Worm (Caenorhabditis elegans): ENCODE results near the gene nape-2.
A peak's percentile ranks its signal among the peaks of the same experiment; 100 is the strongest.

Gene nape-2

DNA sequence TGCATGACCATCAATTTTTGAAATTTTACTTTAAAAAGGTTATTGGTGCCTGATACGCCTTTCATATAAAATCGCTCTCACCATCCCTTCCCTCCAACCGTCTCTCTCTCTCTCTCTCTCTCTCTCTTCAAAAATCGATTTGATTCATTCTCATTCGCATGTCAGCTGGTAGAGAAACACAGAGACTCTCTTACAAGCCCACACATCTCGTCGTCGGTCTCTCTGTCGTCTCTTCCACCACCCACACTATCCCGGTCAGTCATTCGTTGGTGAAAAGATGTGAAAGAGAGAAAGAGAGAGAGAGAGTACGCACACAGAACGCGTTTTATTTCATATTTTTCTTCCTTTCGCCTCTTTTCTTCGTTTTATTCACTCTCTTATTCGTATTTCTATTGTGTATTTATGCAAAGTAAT, 3.7 kb upstream of the nape-2 start (continued):
- TF ChIP-seq ztf-11 (tag; optimal IDR thresholded peaks at IDR 0.05), result peak in 1 of 2 experiments; percentile 27
- TF ChIP-seq egl-13 (tag; optimal IDR thresholded peaks at IDR 0.05), result peak; percentile 52
- TF ChIP-seq nhr-77 (tag; optimal IDR thresholded peaks at IDR 0.05), result peak; percentile 80
- TF ChIP-seq skn-1 (tag; optimal IDR thresholded peaks at IDR 0.05), result peak; percentile 77
- no peak for TF ChIP-seq lin-15B (tag; optimal IDR thresholded peaks at IDR 0.05)
- TF ChIP-seq jun-1 (tag; optimal IDR thresholded peaks at IDR 0.05), result peak; percentile 83
- peak; percentile 80 for TF ChIP-seq nhr-237 (tag; optimal IDR thresholded peaks at IDR 0.05)
- peak; percentile 80 to 91 for TF ChIP-seq lsy-2 (tag; optimal IDR thresholded peaks at IDR 0.05)
- TF ChIP-seq nhr-76 (tag; optimal IDR thresholded peaks at IDR 0.05), result no peak
- TF ChIP-seq Y116A8C.19 (tag; optimal IDR thresholded peaks at IDR 0.05; ENCODE audit: borderline replicate concordance), result no peak
- TF ChIP-seq C34B4.2 (tag; optimal IDR thresholded peaks at IDR 0.05), result no peak
- TF ChIP-seq fkh-8 (tag; optimal IDR thresholded peaks at IDR 0.05), result peak; percentile 79
- peak; percentile 72 for TF ChIP-seq nhr-11 (tag; optimal IDR thresholded peaks at IDR 0.05)
- no peak for TF ChIP-seq nhr-84 (tag; optimal IDR thresholded peaks at IDR 0.05)
- peak; percentile 67 for TF ChIP-seq hpl-2 (GFP tag; optimal IDR thresholded peaks at IDR 0.05)
- peak; percentile 52 to 65 (median 61) for TF ChIP-seq dpl-1 (GFP tag; optimal IDR thresholded peaks at IDR 0.05)
- no peak for TF ChIP-seq pag-3 (tag; optimal IDR thresholded peaks at IDR 0.05; ENCODE audit: borderline replicate concordance, insufficient read depth)
- TF ChIP-seq zip-4 (GFP tag; optimal IDR thresholded peaks at IDR 0.05), result peak; percentile 39
- peak; percentile 89 for TF ChIP-seq rnt-1 (tag; optimal IDR thresholded peaks at IDR 0.05)
- peak; percentile 68 for TF ChIP-seq dsc-1 (tag; optimal IDR thresholded peaks at IDR 0.05)
- TF ChIP-seq nhr-85 (tag), result peak; percentile 97
- TF ChIP-seq pqm-1 (tag; optimal IDR thresholded peaks at IDR 0.05), result peak; percentile 17
- TF ChIP-seq unc-30 (tag; optimal IDR thresholded peaks at IDR 0.05), result no peak
- TF ChIP-seq sup-37 (GFP tag; optimal IDR thresholded peaks at IDR 0.05), result no peak
- TF ChIP-seq elt-2 (tag; optimal IDR thresholded peaks at IDR 0.05), result peak; percentile 41
- peak in 2 of 6 experiments; percentile 46 to 58 for TF ChIP-seq elt-3 (tag; optimal IDR thresholded peaks at IDR 0.05)
- TF ChIP-seq unc-130 (tag; optimal IDR thresholded peaks at IDR 0.05), result no peak
- TF ChIP-seq mab-9 (GFP tag; IDR thresholded peaks at IDR 0.05), result no peak
- TF ChIP-seq nhr-71 (tag; optimal IDR thresholded peaks at IDR 0.05), result peak; percentile 94
- TF ChIP-seq C16A3.4 (tag; optimal IDR thresholded peaks at IDR 0.05), result peak; percentile 79

DNA sequence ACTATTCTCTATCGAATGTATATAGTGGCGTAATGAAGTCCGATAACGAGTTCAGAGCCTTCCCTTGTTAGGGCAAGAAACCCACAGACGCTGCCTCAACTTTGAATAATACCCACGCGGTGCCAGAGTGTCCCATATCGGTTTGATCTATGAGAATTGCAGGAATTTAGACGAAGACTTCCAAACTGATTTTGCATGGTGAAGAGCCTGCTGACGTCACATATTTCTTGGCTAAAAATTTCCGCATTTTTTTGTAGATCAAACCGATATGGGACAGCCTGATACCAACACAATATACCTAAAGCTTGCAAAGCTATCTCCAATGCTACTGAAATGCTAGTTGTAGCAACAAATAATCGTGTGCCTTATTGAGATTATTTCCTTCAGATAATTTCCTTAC, 3.1 kb upstream of the nape-2 start:
- no peak for TF ChIP-seq jun-1 (tag; optimal IDR thresholded peaks at IDR 0.05)
- TF ChIP-seq ceh-88 (GFP tag; IDR thresholded peaks at IDR 0.05), result no peak
- TF ChIP-seq ets-5 (GFP tag; IDR thresholded peaks at IDR 0.05), result no peak
- no peak for TF ChIP-seq zag-1 (tag; optimal IDR thresholded peaks at IDR 0.05)
- TF ChIP-seq snpc-4 (tag; optimal IDR thresholded peaks at IDR 0.05), result no peak
- TF ChIP-seq fkh-10 (GFP tag; optimal IDR thresholded peaks at IDR 0.05), result no peak
- TF ChIP-seq C04F5.9 (tag; optimal IDR thresholded peaks at IDR 0.05), result no peak
- TF ChIP-seq efl-1 (optimal IDR thresholded peaks at IDR 0.05), result no peak
- peak in 1 of 2 experiments; percentile 87 for TF ChIP-seq efl-1 (GFP tag; optimal IDR thresholded peaks at IDR 0.05 in 1 of 2)

ce11 chrIV:3740830-3741477, 2.2 kb upstream of the nape-2 start, which contains the start of gene nape-1:
nape-1 (minus strand) TSS chrIV:3740880.
- TF ChIP-seq nhr-20 (tag; optimal IDR thresholded peaks at IDR 0.05) (peak; percentile 18), mep-1 (tag; optimal IDR thresholded peaks at IDR 0.05) (peak; percentile 0), lin-15B (tag; optimal IDR thresholded peaks at IDR 0.05) (peak; percentile 34), hlh-17 (GFP tag; optimal IDR thresholded peaks at IDR 0.05; ENCODE audit: borderline replicate concordance) (no peak), sox-4 (tag; optimal IDR thresholded peaks at IDR 0.05) (no peak), snu-23 (GFP tag; optimal IDR thresholded peaks at IDR 0.05) (peak; percentile 31), nhr-71 (tag; optimal IDR thresholded peaks at IDR 0.05) (peak; percentile 41), elt-2 (tag; optimal IDR thresholded peaks at IDR 0.05) (no peak), sup-37 (GFP tag; optimal IDR thresholded peaks at IDR 0.05) (no peak), dpl-1 (GFP tag; optimal IDR thresholded peaks at IDR 0.05) (peak in 2 of 3 experiments; percentile 2 to 35), F16B12.6 (tag; optimal IDR thresholded peaks at IDR 0.05) (peak; percentile 24), lsy-2 (tag; optimal IDR thresholded peaks at IDR 0.05) (peak in 1 of 2 experiments; percentile 64), nhr-77 (tag; optimal IDR thresholded peaks at IDR 0.05) (peak; percentile 77), efl-1 (optimal IDR thresholded peaks at IDR 0.05) (peak; percentile 40 to 47), efl-1 (GFP tag; optimal IDR thresholded peaks at IDR 0.05 in 1 of 2) (peak; percentile 26 to 93), alr-1 (tag; optimal IDR thresholded peaks at IDR 0.05; ENCODE audit: borderline replicate concordance) (no peak), mef-2 (tag; optimal IDR thresholded peaks at IDR 0.05) (peak; percentile 35), grh-1 (GFP tag; IDR thresholded peaks at IDR 0.05) (peak; percentile 41; the same call in 1 of the 2 replicates), swsn-7 (tag; optimal IDR thresholded peaks at IDR 0.05) (peak; percentile 10), ceh-82 (tag; optimal IDR thresholded peaks at IDR 0.05) (peak in 1 of 3 experiments; percentile 54)

All from whole organism, L1 larva.